Fruit fly (Drosophila melanogaster) whole organism, embryonic: ENCODE results near the gene CG31637.

Experiments used
- Atf3 ChIP-seq: fragments of 200-800 bp; sonication (Bioruptor generic); optimal IDR thresholded peaks from 3 replicates; lab custom pipeline; 2016; ENCODE audit warnings: missing biosample characterization, missing genetic modification characterization
- CG10431 ChIP-seq: fragments of 200-800 bp; sonication (Bioruptor generic); optimal IDR thresholded peaks from 3 replicates; lab custom pipeline; 2018; ENCODE audit warnings: missing biosample characterization, mild to moderate bottlenecking, missing genetic modification characterization
- CG10654 ChIP-seq: fragments of 200-800 bp; sonication (Bioruptor generic); optimal IDR thresholded peaks from 2 replicates; lab custom pipeline; 2016; ENCODE audit warnings: missing biosample characterization, missing genetic modification characterization
- CG10979 ChIP-seq: fragments of 200-800 bp; sonication (Bioruptor generic); optimal IDR thresholded peaks from 2 replicates; lab custom pipeline; 2018; ENCODE audit warnings: missing biosample characterization, mild to moderate bottlenecking, missing genetic modification characterization, moderate library complexity
- CG11398 ChIP-seq: fragments of 200-800 bp; sonication (Bioruptor generic); optimal IDR thresholded peaks from 2 replicates; lab custom pipeline; 2016; ENCODE audit warnings: missing biosample characterization, missing genetic modification characterization
- CG11560 ChIP-seq: fragments of 200-800 bp; sonication (Bioruptor generic); IDR thresholded peaks from 3 replicates; pipeline ENCODE4 v1.3.6; 2022; ENCODE audit warnings: missing biosample characterization, missing genetic modification characterization
- CG12236 ChIP-seq: fragments of 200-800 bp; sonication (Bioruptor generic); optimal IDR thresholded peaks from 2 replicates; lab custom pipeline; 2016; ENCODE audit warnings: missing biosample characterization, missing genetic modification characterization
- CG1529 ChIP-seq: fragments of 200-800 bp; sonication (Bioruptor generic); optimal IDR thresholded peaks from 3 replicates; lab custom pipeline; 2018; ENCODE audit warnings: missing biosample characterization, missing genetic modification characterization
- CG16813 ChIP-seq: fragments of 200-800 bp; sonication (Bioruptor generic); IDR thresholded peaks from 3 replicates; pipeline ENCODE4 v1.3.6; 2022; ENCODE audit warnings: missing biosample characterization, missing genetic modification characterization; ENCODE audit not compliant: partially characterized antibody
- CG30020 ChIP-seq: fragments of 200-800 bp; optimal IDR thresholded peaks from 2 replicates; lab custom pipeline; 2019; ENCODE audit warnings: missing biosample characterization, mild to moderate bottlenecking, missing genetic modification characterization, moderate library complexity
- CG33557 ChIP-seq: fragments of 200-800 bp; sonication (Bioruptor generic); optimal IDR thresholded peaks from 2 replicates; lab custom pipeline; 2019; ENCODE audit warnings: missing biosample characterization, mild to moderate bottlenecking, missing genetic modification characterization, moderate library complexity
- CG42726 ChIP-seq: fragments of 200-800 bp; sonication (Bioruptor generic); IDR thresholded peaks from 2 replicates; pipeline ENCODE4 v1.3.6; 2022; ENCODE audit warnings: missing biosample characterization, missing genetic modification characterization; ENCODE audit not compliant: partially characterized antibody
- CG4282 ChIP-seq: fragments of 200-800 bp; sonication (Bioruptor generic); optimal IDR thresholded peaks from 2 replicates; lab custom pipeline; 2016; ENCODE audit warnings: missing biosample characterization, missing genetic modification characterization
- CG43689 ChIP-seq: fragments of 200-800 bp; sonication (Bioruptor generic); IDR thresholded peaks from 2 replicates; pipeline ENCODE4 v1.3.6; 2022; ENCODE audit warnings: missing biosample characterization, missing genetic modification characterization
- CG6765 ChIP-seq: fragments of 200-800 bp; sonication (Bioruptor generic); optimal IDR thresholded peaks from 3 replicates; lab custom pipeline; 2017; ENCODE audit warnings: missing biosample characterization, mild to moderate bottlenecking, missing genetic modification characterization
- CG6791 ChIP-seq: fragments of 200-800 bp; sonication (Bioruptor generic); IDR thresholded peaks from 3 replicates; pipeline ENCODE4 v1.3.6; 2022; ENCODE audit warnings: missing biosample characterization, missing genetic modification characterization; ENCODE audit not compliant: partially characterized antibody
- CG7357 ChIP-seq: fragments of 200-800 bp; sonication (Bioruptor generic); IDR thresholded peaks from 3 replicates; pipeline ENCODE4 v1.3.6; 2022; ENCODE audit warnings: missing biosample characterization, missing genetic modification characterization
- CG7372 ChIP-seq: fragments of 200-800 bp; sonication (Bioruptor generic); IDR thresholded peaks from 2 replicates; pipeline ENCODE4 v1.3.6; 2022; ENCODE audit warnings: missing biosample characterization, missing genetic modification characterization
- CG7556 ChIP-seq: fragments of 200-800 bp; sonication (Bioruptor generic); optimal IDR thresholded peaks from 2 replicates; lab custom pipeline; 2017; ENCODE audit warnings: missing biosample characterization, mild to moderate bottlenecking, missing genetic modification characterization
- CG9876 ChIP-seq: fragments of 200-800 bp; sonication (Bioruptor generic); optimal IDR thresholded peaks from 2 replicates; lab custom pipeline; 2016; ENCODE audit warnings: missing biosample characterization, missing genetic modification characterization
- Chrac-16 ChIP-seq: fragments of 200-800 bp; sonication (Bioruptor generic); optimal IDR thresholded peaks from 3 replicates; lab custom pipeline; 2016; ENCODE audit warnings: missing biosample characterization, missing genetic modification characterization
- CkIIα-i1 ChIP-seq: fragments of 200-800 bp; sonication (Bioruptor generic); IDR thresholded peaks from 2 replicates; pipeline ENCODE4 v1.3.6; 2022; ENCODE audit warnings: missing biosample characterization, missing genetic modification characterization
- Dad ChIP-seq: fragments of 200-800 bp; sonication (Bioruptor generic); optimal IDR thresholded peaks from 3 replicates; lab custom pipeline; 2016; ENCODE audit warnings: missing biosample characterization, missing genetic modification characterization
- Eip74EF ChIP-seq, 2 experiments: fragments of 200-800 bp in 1 of 2; fragments of >200 bp in 1 of 2; sonication (Bioruptor generic) in 1 of 2; optimal IDR thresholded peaks; 2 replicates each; lab custom pipeline; 2017 to 2019; ENCODE audit warnings: missing biosample characterization in 2 of 2, missing genetic modification characterization in 2 of 2, mild to moderate bottlenecking in 1 of 2, moderate library complexity in 1 of 2
- Fer2 ChIP-seq: fragments of 200-800 bp; sonication (Bioruptor generic); optimal IDR thresholded peaks from 2 replicates; lab custom pipeline; 2018; ENCODE audit warnings: missing biosample characterization, mild to moderate bottlenecking, missing genetic modification characterization, moderate library complexity
- H15 ChIP-seq: fragments of 200-800 bp; sonication (Bioruptor generic); IDR thresholded peaks from 3 replicates; pipeline ENCODE4 v1.3.6; 2022; ENCODE audit warnings: missing biosample characterization, missing genetic modification characterization
- Max ChIP-seq: fragments of 200-800 bp; sonication (Bioruptor generic); optimal IDR thresholded peaks from 2 replicates; lab custom pipeline; 2016; ENCODE audit warnings: missing biosample characterization, mild to moderate bottlenecking, missing genetic modification characterization
- Opbp ChIP-seq: fragments of 200-800 bp; sonication (Bioruptor generic); IDR thresholded peaks from 3 replicates; pipeline ENCODE4 v1.3.6; 2022; ENCODE audit warnings: missing biosample characterization, missing genetic modification characterization; ENCODE audit not compliant: partially characterized antibody
- Rx ChIP-seq: fragments of 200-800 bp; sonication (Bioruptor generic); IDR thresholded peaks from 2 replicates; pipeline ENCODE4 v1.3.6; 2022; ENCODE audit warnings: missing biosample characterization, missing genetic modification characterization
- Side ChIP-seq: fragments of 200-800 bp; sonication (Bioruptor generic); optimal IDR thresholded peaks from 2 replicates; lab custom pipeline; 2016; ENCODE audit warnings: missing biosample characterization, missing genetic modification characterization
- Ssrp ChIP-seq: fragments of 200-800 bp; sonication (Bioruptor generic); optimal IDR thresholded peaks from 2 replicates; lab custom pipeline; 2018; ENCODE audit warnings: missing biosample characterization, mild to moderate bottlenecking, missing genetic modification characterization, moderate library complexity
- cwo ChIP-seq: fragments of 200-800 bp; sonication (Bioruptor generic); optimal IDR thresholded peaks from 3 replicates; lab custom pipeline; 2017; ENCODE audit warnings: missing biosample characterization, missing genetic modification characterization, mild to moderate bottlenecking, moderate library complexity, missing genetic modification reagents
- gcm ChIP-seq: fragments of 200-800 bp; sonication (Bioruptor generic); optimal IDR thresholded peaks from 2 replicates; lab custom pipeline; 2019; ENCODE audit warnings: missing biosample characterization, mild to moderate bottlenecking, missing genetic modification characterization, moderate library complexity
- gsb-n ChIP-seq: fragments of 200-800 bp; sonication (Bioruptor generic); optimal IDR thresholded peaks from 3 replicates; lab custom pipeline; 2018; ENCODE audit warnings: missing biosample characterization, mild to moderate bottlenecking, missing genetic modification characterization
- jigr1 ChIP-seq: fragments of 200-800 bp; sonication (Bioruptor generic); IDR thresholded peaks from 3 replicates; pipeline ENCODE4 v1.3.6; 2022; ENCODE audit warnings: missing biosample characterization, missing genetic modification characterization
- lbe ChIP-seq: fragments of 200-800 bp; sonication (Bioruptor generic); optimal IDR thresholded peaks from 2 replicates; lab custom pipeline; 2016; ENCODE audit warnings: missing biosample characterization, mild to moderate bottlenecking, missing genetic modification characterization
- p53 ChIP-seq: fragments of 200-800 bp; sonication (Bioruptor generic); optimal IDR thresholded peaks from 2 replicates; lab custom pipeline; 2016; ENCODE audit warnings: missing biosample characterization, missing genetic modification characterization
- pan ChIP-seq, 4 experiments: fragments of >200 bp in 3 of 4; fragments of 200-800 bp in 1 of 4; sonication (Bioruptor generic) in 1 of 4; optimal IDR thresholded peaks in 3 of 4; IDR thresholded peaks in 1 of 4; 2 replicates each; pipeline versions ENCODE4 v1.3.6 to Lab custom; 2017 to 2022; ENCODE audit warnings: missing biosample characterization in 2 of 4, missing genetic modification characterization in 2 of 4, mixed read lengths in 1 of 4
- peb ChIP-seq: fragments of 200-800 bp; sonication (Bioruptor generic); IDR thresholded peaks from 2 replicates; pipeline ENCODE4 v1.3.6; 2022; ENCODE audit warnings: missing biosample characterization, missing genetic modification characterization
- pnt ChIP-seq: fragments of 200-800 bp; sonication (Bioruptor generic); optimal IDR thresholded peaks from 3 replicates; lab custom pipeline; 2016; ENCODE audit warnings: missing biosample characterization, missing genetic modification characterization
- seq ChIP-seq: fragments of 200-800 bp; sonication (Bioruptor generic); IDR thresholded peaks from 2 replicates; pipeline ENCODE4 v1.3.6; 2022; ENCODE audit warnings: missing biosample characterization, missing genetic modification characterization
- tgo ChIP-seq: fragments of 200-800 bp; sonication (Bioruptor generic); IDR thresholded peaks from 3 replicates; pipeline ENCODE4 v1.3.6; 2022; ENCODE audit warnings: missing biosample characterization, missing genetic modification characterization
- tio ChIP-seq: fragments of 200-800 bp; sonication (Bioruptor generic); optimal IDR thresholded peaks from 2 replicates; lab custom pipeline; 2017; ENCODE audit warnings: missing biosample characterization, missing genetic modification characterization, inconsistent platforms
- trh ChIP-seq: fragments of 200-800 bp; sonication (Bioruptor generic); optimal IDR thresholded peaks from 2 replicates; lab custom pipeline; 2016; ENCODE audit warnings: missing biosample characterization, missing genetic modification characterization
- twi ChIP-seq: fragments of 200-800 bp; optimal IDR thresholded peaks from 2 replicates; lab custom pipeline; 2019; ENCODE audit warnings: missing biosample characterization, mild to moderate bottlenecking, missing genetic modification characterization, moderate library complexity
- zf30C ChIP-seq: fragments of 200-800 bp; sonication (Bioruptor generic); optimal IDR thresholded peaks from 3 replicates; lab custom pipeline; 2018; ENCODE audit warnings: missing biosample characterization, mild to moderate bottlenecking, missing genetic modification characterization
- zfh2 ChIP-seq: fragments of 200-800 bp; sonication (Bioruptor generic); optimal IDR thresholded peaks from 2 replicates; lab custom pipeline; 2016; ENCODE audit warnings: missing biosample characterization, missing genetic modification characterization

CG31637 gene

dm6 chr2L:6473076-6474037 is 25.1 kb upstream of the CG31637 start, which contains the start of gene mmy (continued):
- TF ChIP-seq Eip74EF (GFP tag; optimal IDR thresholded peaks at IDR 0.05; lab: Kevin White, UChicago) (peak in 1 of 2 experiments; percentile 12), CG42726 (GFP tag; lab: Robert Waterston, UW) (peak; percentile 50; the same call in 1 of the 2 replicates), Ssrp (tag; lab: Kevin White, UChicago) (peak; percentile 61), CG30020 (peak; percentile 61), cwo (GFP tag; lab: Kevin White, UChicago) (peak; percentile 26), CG16813 (GFP tag; lab: Robert Waterston, UW) (peak; percentile 30; the same call in 1 of the 3 replicates), Fer2 (tag; lab: Kevin White, UChicago) (no peak), gsb-n (tag; lab: Kevin White, UChicago) (peak; percentile 15), CG7556 (peak; percentile 58), CG7357 (GFP tag; lab: Robert Waterston, UW) (no peak), Side (peak; percentile 45), zfh2 (no peak), Dad (GFP tag; lab: Kevin White, UChicago) (peak; percentile 59), CG11560 (no peak), CG1529 (GFP tag; lab: Kevin White, UChicago) (peak; percentile 6), seq (peak; percentile 27; the same call in 1 of the 2 replicates), peb (GFP tag; lab: Robert Waterston, UW) (0 out of 2 replicates have a peak, but pooled peaks have one; percentile 28), CG10431 (peak; percentile 19), Opbp (GFP tag; lab: Robert Waterston, UW) (peak; percentile 44; the same call in 1 of the 3 replicates), zf30C (GFP tag; lab: Kevin White, UChicago) (peak; percentile 5), jigr1 (no peak; the same call in 2 of the 3 replicates), CkIIα-i1 (GFP tag; lab: Robert Waterston, UW) (no peak), CG11398 (peak; percentile 43), lbe (peak; percentile 57), p53 (no peak), CG10979 (tag; lab: Kevin White, UChicago) (peak; percentile 61), trh (GFP tag; lab: Kevin White, UChicago) (no peak), CG12236 (GFP tag; lab: Kevin White, UChicago) (no peak), CG4282 (GFP tag; lab: Kevin White, UChicago) (peak; percentile 8), CG7372 (GFP tag; lab: Robert Waterston, UW) (no peak), gcm (no peak), CG43689 (GFP tag; lab: Robert Waterston, UW) (no peak), CG6791 (no peak), H15 (GFP tag; lab: Robert Waterston, UW) (no peak), pan (optimal IDR thresholded peaks at IDR 0.05; lab: Kevin White, UChicago) (no peak), pan (GFP tag; optimal IDR thresholded peaks at IDR 0.05 in 1 of 2, IDR thresholded peaks at IDR 0.05 in 1 of 2) (peak in 1 of 2 experiments; percentile 30), twi (tag; lab: Kevin White, UChicago) (no peak), CG10654 (GFP tag; lab: Kevin White, UChicago) (no peak), tgo (peak; percentile 57; the same call in 2 of the 3 replicates), tio (GFP tag; lab: Kevin White, UChicago) (peak; percentile 27), CG9876 (GFP tag; lab: Kevin White, UChicago) (no peak), CG33557 (no peak), Atf3 (GFP tag; lab: Kevin White, UChicago) (no peak), Max (GFP tag; lab: Kevin White, UChicago) (no peak), Chrac-16 (no peak), Rx (no peak), pnt (no peak), CG6765 (GFP tag; lab: Kevin White, UChicago) (peak; percentile 47)
